Worm (Caenorhabditis elegans): ENCODE data around the gene pgap-1.

DNA sequence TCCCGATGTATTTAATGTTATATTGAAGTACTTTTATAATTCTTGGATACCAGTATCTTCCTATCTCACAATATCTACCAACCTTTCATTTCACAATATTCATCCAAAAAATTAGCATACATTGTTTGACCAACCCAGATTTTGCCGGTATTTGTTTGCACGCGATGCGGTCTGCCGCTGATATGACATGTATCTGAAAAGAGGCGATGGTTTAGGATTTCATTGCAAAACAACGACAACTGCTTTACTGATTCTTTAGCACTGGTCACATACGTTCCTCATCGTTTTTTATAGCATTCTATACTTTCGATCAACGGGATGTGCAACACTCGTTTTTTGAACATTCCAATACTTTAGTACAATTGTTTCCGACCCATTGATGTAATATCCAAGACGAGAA is 6.2 kb downstream of the pgap-1 start, which contains the start of gene mam-4:
- TF ChIP-seq egl-27 (tag; optimal IDR thresholded peaks at IDR 0.05) (no peak), nhr-28 (tag; optimal IDR thresholded peaks at IDR 0.05) (no peak), unc-62 (GFP tag; optimal IDR thresholded peaks at IDR 0.05) (no peak), daf-12 (tag; optimal IDR thresholded peaks at IDR 0.05) (no peak), skn-1 (tag; optimal IDR thresholded peaks at IDR 0.05) (no peak), ztf-11 (tag; optimal IDR thresholded peaks at IDR 0.05) (no peak), fos-1 (tag; optimal IDR thresholded peaks at IDR 0.05) (no peak), mdl-1 (tag; optimal IDR thresholded peaks at IDR 0.05) (no peak), fkh-10 (GFP tag; optimal IDR thresholded peaks at IDR 0.05) (no peak), ceh-82 (tag; optimal IDR thresholded peaks at IDR 0.05) (no peak), snpc-4 (tag; optimal IDR thresholded peaks at IDR 0.05) (no peak), ceh-9 (tag; optimal IDR thresholded peaks at IDR 0.05) (no peak), lin-15B (tag; optimal IDR thresholded peaks at IDR 0.05) (no peak)
